Worm (Caenorhabditis elegans) whole organism, L4 larva: Measurements from ENCODE around the gene F33G12.3.
A peak's percentile ranks its signal among the peaks of the same experiment; 100 is the strongest.

Experiments used
- F44E2.7 ChIP-seq: fragments of 200-800 bp; sonication (Bioruptor generic); IDR thresholded peaks from 2 replicates; pipeline ENCODE4 v2.1.2; 2022; ENCODE audit warnings: missing genetic modification characterization, missing compliant biosample characterization
- F49E8.2 ChIP-seq: sonication (generic microtip); optimal IDR thresholded peaks from 2 replicates; lab custom pipeline; 2016; ENCODE audit warnings: missing compliant biosample characterization, mild to moderate bottlenecking, missing genetic modification characterization, borderline replicate concordance
- R02D3.7 ChIP-seq: fragments of 150-350 bp; sonication (generic microtip); optimal IDR thresholded peaks from 3 replicates; lab custom pipeline; 2014; ENCODE audit warnings: missing biosample characterization, missing genetic modification characterization
- T26A8.4 ChIP-seq: fragments of 200-800 bp; sonication (Bioruptor generic); IDR thresholded peaks from 2 replicates; pipeline ENCODE4 v1.3.6; 2022; ENCODE audit warnings: missing genetic modification characterization, missing compliant biosample characterization
- Y5F2A.4 ChIP-seq: fragments of 200-800 bp; sonication (Bioruptor generic); optimal IDR thresholded peaks from 2 replicates; lab custom pipeline; 2018; ENCODE audit warnings: mild to moderate bottlenecking, missing genetic modification characterization, missing compliant biosample characterization
- ZK546.5 ChIP-seq, 2 experiments: sonication (generic microtip); optimal IDR thresholded peaks; 2 replicates each; lab custom pipeline; 2017; ENCODE audit warnings: missing biosample characterization in 2 of 2, missing genetic modification characterization in 2 of 2
- ama-1 ChIP-seq: fragments of 150-350 bp; optimal IDR thresholded peaks from 2 replicates; lab custom pipeline; 2014; ENCODE audit warnings: inconsistent platforms, mixed read lengths
- attf-4 ChIP-seq: sonication (generic microtip); optimal IDR thresholded peaks from 3 replicates; lab custom pipeline; 2017; ENCODE audit warnings: missing biosample characterization, missing genetic modification characterization
- ceh-20 ChIP-seq: fragments of 200-800 bp; sonication (Bioruptor generic); IDR thresholded peaks from 2 replicates; pipeline ENCODE4 v1.3.6; 2022; ENCODE audit warnings: missing genetic modification reagents, missing genetic modification characterization, missing compliant biosample characterization
- ceh-28 ChIP-seq: fragments of 150-350 bp; optimal IDR thresholded peaks from 2 replicates; lab custom pipeline; 2014; ENCODE audit warnings: missing biosample characterization, missing genetic modification reagents, missing genetic modification characterization
- ceh-62 ChIP-seq: sonication (generic microtip); optimal IDR thresholded peaks from 2 replicates; lab custom pipeline; 2017; ENCODE audit warnings: missing biosample characterization, missing genetic modification characterization
- ceh-82 ChIP-seq: sonication (generic microtip); optimal IDR thresholded peaks from 2 replicates; lab custom pipeline; 2017; ENCODE audit warnings: missing biosample characterization, missing genetic modification characterization
- ces-1 ChIP-seq: fragments of 150-350 bp; sonication (generic microtip); optimal IDR thresholded peaks from 4 replicates; lab custom pipeline; 2014; ENCODE audit warnings: missing biosample characterization, missing genetic modification reagents, missing genetic modification characterization
- daf-12 ChIP-seq: fragments of 150-350 bp; optimal IDR thresholded peaks from 2 replicates; lab custom pipeline; 2014; ENCODE audit warnings: missing biosample characterization, missing genetic modification reagents, missing genetic modification characterization
- daf-19 ChIP-seq: fragments of 200-800 bp; sonication (Bioruptor generic); conservative IDR thresholded peaks from 2 replicates; pipeline ENCODE4 v1.3.6; 2022; ENCODE audit warnings: missing genetic modification characterization, missing compliant biosample characterization
- dmd-6 ChIP-seq: fragments of 200-800 bp; sonication (Bioruptor generic); IDR thresholded peaks from 2 replicates; pipeline ENCODE4 v1.3.6; 2022; ENCODE audit warnings: missing genetic modification reagents, missing genetic modification characterization, missing compliant biosample characterization
- dpl-1 ChIP-seq: fragments of 150-350 bp; optimal IDR thresholded peaks from 2 replicates; lab custom pipeline; 2014; ENCODE audit warnings: missing biosample characterization, missing genetic modification reagents, missing genetic modification characterization
- duxl-1 ChIP-seq: sonication (generic microtip); optimal IDR thresholded peaks from 2 replicates; lab custom pipeline; 2016; ENCODE audit warnings: mild to moderate bottlenecking, missing genetic modification characterization, moderate library complexity, missing compliant biosample characterization; ENCODE audit not compliant: poor library complexity
- egl-27 ChIP-seq: sonication (generic microtip); optimal IDR thresholded peaks from 3 replicates; lab custom pipeline; 2017; ENCODE audit warnings: missing biosample characterization, missing genetic modification reagents, missing genetic modification characterization
- egl-43 ChIP-seq: fragments of 200-800 bp; sonication (Bioruptor generic); IDR thresholded peaks from 2 replicates; pipeline ENCODE4 v1.3.6; 2022; ENCODE audit warnings: missing genetic modification reagents, missing genetic modification characterization, missing compliant biosample characterization
- fkh-10 ChIP-seq: fragments of 150-350 bp; optimal IDR thresholded peaks from 2 replicates; lab custom pipeline; 2014; ENCODE audit warnings: missing biosample characterization, missing genetic modification reagents, missing genetic modification characterization
- hlh-11 ChIP-seq: fragments of 200-800 bp; sonication (Bioruptor generic); optimal IDR thresholded peaks from 2 replicates; lab custom pipeline; 2018; ENCODE audit warnings: mild to moderate bottlenecking, missing genetic modification characterization, missing compliant biosample characterization
- hlh-30 ChIP-seq: sonication (generic microtip); optimal IDR thresholded peaks from 2 replicates; lab custom pipeline; 2017; ENCODE audit warnings: antibody characterized with exemption, mild to moderate bottlenecking, missing genetic modification characterization, missing compliant biosample characterization; ENCODE audit not compliant: insufficient read depth
- hmg-1.1 ChIP-seq: fragments of 200-800 bp; sonication (Bioruptor generic); IDR thresholded peaks from 2 replicates; pipeline ENCODE4 v1.3.6; 2022; ENCODE audit warnings: missing genetic modification reagents, missing genetic modification characterization, missing compliant biosample characterization
- jun-1 ChIP-seq: fragments of 150-350 bp; optimal IDR thresholded peaks from 2 replicates; lab custom pipeline; 2014; ENCODE audit warnings: missing biosample characterization, missing genetic modification reagents, missing genetic modification characterization
- lin-1 ChIP-seq: fragments of 200-800 bp; sonication (Bioruptor generic); IDR thresholded peaks from 2 replicates; pipeline ENCODE4 v1.3.6; 2022; ENCODE audit warnings: missing genetic modification reagents, missing genetic modification characterization, missing compliant biosample characterization
- lin-13 ChIP-seq: fragments of 150-350 bp; optimal IDR thresholded peaks from 2 replicates; lab custom pipeline; 2014; ENCODE audit warnings: missing biosample characterization, missing genetic modification reagents, missing genetic modification characterization
- lir-3 ChIP-seq: sonication (generic microtip); optimal IDR thresholded peaks from 2 replicates; lab custom pipeline; 2016; ENCODE audit warnings: mild to moderate bottlenecking, missing genetic modification characterization, missing compliant biosample characterization
- lsy-2 ChIP-seq, 2 experiments: fragments of 150-350 bp in 1 of 2; sonication (generic microtip) in 1 of 2; optimal IDR thresholded peaks; 2 replicates each; lab custom pipeline; 2014 to 2017; ENCODE audit warnings: missing biosample characterization in 2 of 2, missing genetic modification characterization in 2 of 2
- madf-9 ChIP-seq: fragments of 200-800 bp; sonication (Bioruptor generic); conservative IDR thresholded peaks from 2 replicates; pipeline ENCODE4 v1.3.6; 2022; ENCODE audit warnings: missing genetic modification reagents, missing genetic modification characterization, missing compliant biosample characterization
- nhr-111 ChIP-seq: fragments of 200-800 bp; sonication (Bioruptor generic); optimal IDR thresholded peaks from 2 replicates; lab custom pipeline; 2018; ENCODE audit warnings: mild to moderate bottlenecking, missing genetic modification characterization, missing compliant biosample characterization
- nhr-237 ChIP-seq: sonication (generic microtip); optimal IDR thresholded peaks from 2 replicates; lab custom pipeline; 2017; ENCODE audit warnings: missing biosample characterization, missing genetic modification characterization
- nhr-42 ChIP-seq: fragments of 200-800 bp; sonication (Bioruptor generic); IDR thresholded peaks from 2 replicates; pipeline ENCODE4 v1.3.6; 2022; ENCODE audit warnings: missing genetic modification characterization, missing compliant biosample characterization
- nhr-76 ChIP-seq: fragments of 150-350 bp; optimal IDR thresholded peaks from 2 replicates; lab custom pipeline; 2014; ENCODE audit warnings: missing biosample characterization, missing genetic modification characterization
- pha-4 ChIP-seq, 2 experiments: fragments of 150-350 bp in 1 of 2; fragments of 200-800 bp in 1 of 2; sonication (Bioruptor generic) in 1 of 2; IDR thresholded peaks in 1 of 2; optimal IDR thresholded peaks in 1 of 2; 2 replicates each; pipeline versions ENCODE4 v1.3.6 to Lab custom; 2014 to 2022; ENCODE audit warnings: missing genetic modification characterization in 2 of 2, missing genetic modification reagents in 2 of 2, missing biosample characterization in 1 of 2, missing compliant biosample characterization in 1 of 2
- pqm-1 ChIP-seq: sonication (generic microtip); optimal IDR thresholded peaks from 2 replicates; lab custom pipeline; 2017; ENCODE audit warnings: missing biosample characterization, missing genetic modification characterization
- rbr-2 ChIP-seq: sonication (generic microtip); optimal IDR thresholded peaks from 2 replicates; lab custom pipeline; 2016; ENCODE audit warnings: missing genotype, missing genetic modification characterization, missing compliant biosample characterization
- saeg-2 ChIP-seq: fragments of 200-800 bp; sonication (Bioruptor generic); IDR thresholded peaks from 2 replicates; pipeline ENCODE4 v1.3.6; 2022; ENCODE audit warnings: missing genetic modification reagents, missing genetic modification characterization, missing compliant biosample characterization
- sdz-12 ChIP-seq: fragments of 200-800 bp; sonication (Bioruptor generic); optimal IDR thresholded peaks from 2 replicates; lab custom pipeline; 2018; ENCODE audit warnings: mild to moderate bottlenecking, missing genetic modification characterization, missing compliant biosample characterization
- snpc-1.2 ChIP-seq: fragments of 200-800 bp; sonication (Bioruptor generic); IDR thresholded peaks from 2 replicates; pipeline ENCODE4 v1.3.6; 2022; ENCODE audit warnings: missing genetic modification reagents, missing genetic modification characterization, missing compliant biosample characterization
- spr-3 ChIP-seq: fragments of 200-800 bp; sonication (Bioruptor generic); optimal IDR thresholded peaks from 2 replicates; lab custom pipeline; 2018; ENCODE audit warnings: mild to moderate bottlenecking, missing genetic modification characterization, missing compliant biosample characterization
- tra-1 ChIP-seq: fragments of 200-800 bp; sonication (Bioruptor generic); IDR thresholded peaks from 2 replicates; pipeline ENCODE4 v1.3.6; 2022; ENCODE audit warnings: missing genetic modification reagents, missing genetic modification characterization, missing compliant biosample characterization
- unc-62 ChIP-seq, 3 experiments: fragments of 150-350 bp in 1 of 3; sonication (generic microtip); optimal IDR thresholded peaks in 2 of 3; peaks in 1 of 3; 1 replicate in 1 of 3; 2 replicates in 2 of 3; lab custom pipeline; 2014 to 2017; ENCODE audit warnings: missing biosample characterization in 3 of 3, missing genetic modification characterization in 3 of 3, missing genetic modification reagents in 3 of 3, missing genotype in 1 of 3
- zfp-2 ChIP-seq: sonication (generic microtip); optimal IDR thresholded peaks from 2 replicates; lab custom pipeline; 2016; ENCODE audit warnings: mild to moderate bottlenecking, missing genetic modification characterization, missing compliant biosample characterization
- zfp-3 ChIP-seq: fragments of 200-800 bp; sonication (Bioruptor generic); conservative IDR thresholded peaks from 2 replicates; pipeline ENCODE4 v1.3.6; 2022; ENCODE audit warnings: missing genetic modification reagents, missing genetic modification characterization, missing compliant biosample characterization

The F33G12.3 gene

ce11 chrII:4999122-4999521 is 34.7 kb downstream of the F33G12.3 start, which contains the start of gene citk-2 (continued):
- TF ChIP-seq R02D3.7 (tag; lab: Kevin White, UChicago) (no peak), T26A8.4 (GFP tag; lab: Robert Waterston, UW) (peak; percentile 79), pqm-1 (tag; lab: Kevin White, UChicago) (no peak), nhr-42 (GFP tag; lab: Robert Waterston, UW) (peak; percentile 84), ama-1 (lab: Kevin White, UChicago) (no peak), F49E8.2 (tag; lab: Kevin White, UChicago) (no peak), saeg-2 (GFP tag; lab: Robert Waterston, UW) (no peak), rbr-2 (tag; lab: Kevin White, UChicago) (no peak), duxl-1 (peak; percentile 74), snpc-1.2 (GFP tag; lab: Robert Waterston, UW) (no peak), hmg-1.1 (GFP tag; lab: Robert Waterston, UW) (peak; percentile 90), fkh-10 (peak; percentile 30), nhr-237 (tag; lab: Kevin White, UChicago) (no peak), lir-3 (no peak), dmd-6 (GFP tag; lab: Robert Waterston, UW) (peak; percentile 62), lsy-2 (tag; optimal IDR thresholded peaks at IDR 0.05; lab: Kevin White, UChicago) (no peak), jun-1 (tag; lab: Kevin White, UChicago) (peak; percentile 57), daf-12 (no peak), ZK546.5 (tag; optimal IDR thresholded peaks at IDR 0.05; lab: Kevin White, UChicago) (no peak), zfp-2 (tag; lab: Kevin White, UChicago) (no peak), daf-19 (GFP tag; lab: Robert Waterston, UW) (no peak), hlh-11 (tag; lab: Kevin White, UChicago) (peak; percentile 66), ces-1 (no peak)
- TF ChIP-seq, all 104 proteins: peak for 23

ce11 chrII:4998657-4999056 is 35.2 kb downstream of the F33G12.3 start, which contains the start of gene F59A6.11:
Gene F59A6.11 (minus strand): TSS chrII:4998757.
- TF ChIP-seq nhr-111 (GFP tag; lab: Kevin White, UChicago): no peak
- TF ChIP-seq ceh-82 (tag; lab: Kevin White, UChicago): no peak
- no peak for TF ChIP-seq ceh-62 (tag; lab: Kevin White, UChicago)
- no peak for TF ChIP-seq ceh-20 (GFP tag; lab: Robert Waterston, UW)
- TF ChIP-seq unc-62 (GFP tag; optimal IDR thresholded peaks at IDR 0.05 in 1 of 2; lab: Kevin White, UChicago): no peak
- no peak for TF ChIP-seq unc-62 (tag; optimal IDR thresholded peaks at IDR 0.05; lab: Kevin White, UChicago)
- TF ChIP-seq zfp-3 (GFP tag; lab: Robert Waterston, UW): no peak
- TF ChIP-seq lsy-2 (tag; optimal IDR thresholded peaks at IDR 0.05; lab: Kevin White, UChicago): no peak
- no peak for TF ChIP-seq egl-43 (GFP tag; lab: Robert Waterston, UW)
- TF ChIP-seq sdz-12 (GFP tag; lab: Kevin White, UChicago): no peak
- TF ChIP-seq lir-3: no peak
- no peak for TF ChIP-seq saeg-2 (GFP tag; lab: Robert Waterston, UW)
- TF ChIP-seq attf-4 (tag; lab: Kevin White, UChicago): no peak
- TF ChIP-seq ceh-28: no peak
- no peak for TF ChIP-seq F49E8.2 (tag; lab: Kevin White, UChicago)
- no peak for TF ChIP-seq dpl-1 (GFP tag; lab: Kevin White, UChicago)

ce11 chrII:4994939-4995338 is 38.9 kb downstream of the F33G12.3 start, which contains the start of gene rnh-1.0:
Gene rnh-1.0 (plus strand): TSS chrII:4995327.
- TF ChIP-seq nhr-76 (tag; lab: Kevin White, UChicago) (no peak), lin-1 (GFP tag; lab: Robert Waterston, UW) (no peak), Y5F2A.4 (GFP tag; lab: Kevin White, UChicago) (no peak), pha-4 (GFP tag; IDR thresholded peaks at IDR 0.05; lab: Robert Waterston, UW) (no peak), pha-4 (tag; optimal IDR thresholded peaks at IDR 0.05; lab: Kevin White, UChicago) (no peak), fkh-10 (no peak), spr-3 (GFP tag; lab: Kevin White, UChicago) (no peak), tra-1 (no peak), F44E2.7 (GFP tag; lab: Robert Waterston, UW) (no peak), egl-27 (tag; lab: Kevin White, UChicago) (no peak), hlh-30 (peak; percentile 20), nhr-42 (GFP tag; lab: Robert Waterston, UW) (no peak), dmd-6 (GFP tag; lab: Robert Waterston, UW) (peak; percentile 7; the same call in 1 of the 2 replicates), lin-13 (GFP tag; lab: Kevin White, UChicago) (no peak), madf-9 (GFP tag; lab: Robert Waterston, UW) (no peak), ces-1 (no peak)
